Worm (Caenorhabditis elegans) whole organism, early embryonic: ENCODE data around the gene lag-1.

ENCODE experiments used
- B0310.2 ChIP-seq: sonication (generic microtip); optimal IDR thresholded peaks from 2 replicates; lab custom pipeline; 2016; ENCODE audit warnings: mild to moderate bottlenecking, missing genetic modification characterization, missing compliant biosample characterization
- F13C5.2 ChIP-seq: sonication (generic microtip); optimal IDR thresholded peaks from 2 replicates; lab custom pipeline; 2017; ENCODE audit warnings: mild to moderate bottlenecking, missing genetic modification characterization, inconsistent platforms, missing compliant biosample characterization
- aly-1 ChIP-seq: sonication (generic microtip); optimal IDR thresholded peaks from 2 replicates; lab custom pipeline; 2016; ENCODE audit warnings: missing genetic modification characterization, missing compliant biosample characterization
- ama-1 ChIP-seq: fragments of 150-350 bp; optimal IDR thresholded peaks from 2 replicates; lab custom pipeline; 2014
- ceh-13 ChIP-seq: fragments of 200-800 bp; sonication (Bioruptor generic); optimal IDR thresholded peaks from 2 replicates; lab custom pipeline; 2018; ENCODE audit warnings: mild to moderate bottlenecking, missing genetic modification characterization, missing compliant biosample characterization
- ceh-36 ChIP-seq: sonication (generic microtip); optimal IDR thresholded peaks from 2 replicates; lab custom pipeline; 2016; ENCODE audit warnings: missing genetic modification characterization, inconsistent platforms, missing compliant biosample characterization
- ets-7 ChIP-seq: sonication (generic microtip); optimal IDR thresholded peaks from 2 replicates; lab custom pipeline; 2016; ENCODE audit warnings: missing genotype, missing genetic modification characterization, missing compliant biosample characterization
- flt-1 ChIP-seq: fragments of 200-800 bp; sonication (Bioruptor generic); IDR thresholded peaks from 2 replicates; pipeline ENCODE4 v1.3.6; 2022; ENCODE audit warnings: missing genetic modification characterization, missing compliant biosample characterization
- hmbx-1 ChIP-seq: sonication (generic microtip); optimal IDR thresholded peaks from 2 replicates; lab custom pipeline; 2016; ENCODE audit warnings: mild to moderate bottlenecking, missing genetic modification characterization, missing compliant biosample characterization
- hmg-4 ChIP-seq: fragments of 200-800 bp; sonication (Bioruptor generic); optimal IDR thresholded peaks from 2 replicates; lab custom pipeline; 2018; ENCODE audit warnings: mild to moderate bottlenecking, missing genetic modification characterization, missing compliant biosample characterization
- hnd-1 ChIP-seq: sonication (generic microtip); optimal IDR thresholded peaks from 2 replicates; lab custom pipeline; 2016; ENCODE audit warnings: missing genetic modification characterization, missing compliant biosample characterization
- pes-1 ChIP-seq: fragments of 200-800 bp; sonication (Bioruptor generic); IDR thresholded peaks from 2 replicates; pipeline ENCODE4 v1.3.6; 2022; ENCODE audit warnings: missing genetic modification reagents, missing genetic modification characterization, missing compliant biosample characterization
- scrt-1 ChIP-seq: fragments of 200-800 bp; sonication (Bioruptor generic); IDR thresholded peaks from 2 replicates; pipeline ENCODE4 v1.3.6; 2022; ENCODE audit warnings: missing genetic modification characterization, missing compliant biosample characterization
- sea-1 ChIP-seq: fragments of 200-800 bp; sonication (Bioruptor generic); conservative IDR thresholded peaks from 2 replicates; pipeline ENCODE4 v1.3.6; 2022; ENCODE audit warnings: missing genetic modification characterization, missing compliant biosample characterization
- tbx-11 ChIP-seq: fragments of 200-800 bp; sonication (Bioruptor generic); IDR thresholded peaks from 2 replicates; pipeline ENCODE4 v1.3.6; 2022; ENCODE audit warnings: missing genetic modification characterization, missing compliant biosample characterization
- tbx-37 ChIP-seq: fragments of 200-800 bp; sonication (Bioruptor generic); conservative IDR thresholded peaks from 2 replicates; pipeline ENCODE4 v1.3.6; 2022; ENCODE audit warnings: missing genetic modification reagents, missing genetic modification characterization, missing compliant biosample characterization
- tra-4 ChIP-seq: sonication (generic microtip); optimal IDR thresholded peaks from 2 replicates; lab custom pipeline; 2017; ENCODE audit warnings: missing genetic modification characterization, missing compliant biosample characterization

Gene lag-1

ce11 chrIV:6145984-6146383, 50.8 kb downstream of the lag-1 start:
- no peak for TF ChIP-seq flt-1 (GFP tag; lab: Robert Waterston, UW)
- no peak for TF ChIP-seq hmbx-1 (tag; lab: Kevin White, UChicago)
- TF ChIP-seq aly-1, result no peak
- TF ChIP-seq hnd-1 (tag; lab: Kevin White, UChicago), result no peak
- TF ChIP-seq tbx-37 (GFP tag; lab: Robert Waterston, UW), result no peak
- TF ChIP-seq B0310.2 (tag; lab: Kevin White, UChicago), result no peak
- TF ChIP-seq ets-7 (tag; lab: Kevin White, UChicago), result no peak
- no peak for TF ChIP-seq pes-1 (GFP tag; lab: Robert Waterston, UW)
- TF ChIP-seq F13C5.2, result no peak

ce11 chrIV:6149359-6149758, 54.2 kb downstream of the lag-1 start:
- no peak for TF ChIP-seq ets-7 (tag; lab: Kevin White, UChicago)
- no peak for TF ChIP-seq ceh-36 (tag; lab: Kevin White, UChicago)
- no peak for TF ChIP-seq ama-1 (lab: Kevin White, UChicago)
- TF ChIP-seq ceh-13, result no peak

- TF ChIP-seq B0310.2 (tag; lab: Kevin White, UChicago), result no peak
- no peak for TF ChIP-seq ceh-13
These were observed 56.3 kb downstream of the lag-1 start, which contains the start of gene C11D2.3 for ce11 chrIV:6151513-6151912. Gene C11D2.3 (plus strand): TSS chrIV:6151813.

ce11 chrIV:6155296-6155695, 60.1 kb downstream of the lag-1 start, which contains the start of gene C11D2.7:
Gene C11D2.7 (minus strand): TSS chrIV:6155396.
- TF ChIP-seq tra-4 (tag; lab: Kevin White, UChicago), result no peak
- no peak for TF ChIP-seq hnd-1 (tag; lab: Kevin White, UChicago)
- TF ChIP-seq ets-7 (tag; lab: Kevin White, UChicago), result no peak
- TF ChIP-seq F13C5.2, result no peak

ce11 chrIV:6156833-6157232, 61.6 kb downstream of the lag-1 start, which contains the start of gene C11D2.4:
Gene C11D2.4 (minus strand): TSS chrIV:6156960.
- no peak for TF ChIP-seq flt-1 (GFP tag; lab: Robert Waterston, UW)
- no peak for TF ChIP-seq sea-1 (GFP tag; lab: Robert Waterston, UW)
- TF ChIP-seq hnd-1 (tag; lab: Kevin White, UChicago), result no peak
- no peak for TF ChIP-seq ceh-13
- no peak for TF ChIP-seq tra-4 (tag; lab: Kevin White, UChicago)
- no peak for TF ChIP-seq pes-1 (GFP tag; lab: Robert Waterston, UW)
- TF ChIP-seq F13C5.2, result no peak
- TF ChIP-seq ceh-36 (tag; lab: Kevin White, UChicago), result no peak
- TF ChIP-seq hmg-4 (GFP tag; lab: Kevin White, UChicago), result no peak
- no peak for TF ChIP-seq tbx-11 (GFP tag; lab: Robert Waterston, UW)
- TF ChIP-seq ama-1 (lab: Kevin White, UChicago), result no peak
- no peak for TF ChIP-seq aly-1
- no peak for TF ChIP-seq tbx-37 (GFP tag; lab: Robert Waterston, UW)
- no peak for TF ChIP-seq hmbx-1 (tag; lab: Kevin White, UChicago)
- TF ChIP-seq B0310.2 (tag; lab: Kevin White, UChicago), result no peak
- no peak for TF ChIP-seq ets-7 (tag; lab: Kevin White, UChicago)
- no peak for TF ChIP-seq scrt-1

- TF ChIP-seq hmbx-1 (tag; lab: Kevin White, UChicago) (no peak), hmg-4 (GFP tag; lab: Kevin White, UChicago) (no peak), tbx-37 (GFP tag; lab: Robert Waterston, UW) (no peak), scrt-1 (no peak), pes-1 (GFP tag; lab: Robert Waterston, UW) (no peak), aly-1 (no peak), flt-1 (GFP tag; lab: Robert Waterston, UW) (no peak), F13C5.2 (no peak), B0310.2 (tag; lab: Kevin White, UChicago) (no peak), hnd-1 (tag; lab: Kevin White, UChicago) (no peak), ceh-13 (no peak), ets-7 (tag; lab: Kevin White, UChicago) (no peak), ama-1 (lab: Kevin White, UChicago) (no peak), tbx-11 (GFP tag; lab: Robert Waterston, UW) (no peak), ceh-36 (tag; lab: Kevin White, UChicago) (no peak)
These were observed 64.4 kb downstream of the lag-1 start for ce11 chrIV:6159616-6160015.
